Fruit fly (Drosophila melanogaster) whole organism, adult: ENCODE results near the gene Cyp303a1.

Source experiments
- CG11617 ChIP-seq: fragments of 200-800 bp; sonication (Bioruptor generic); optimal IDR thresholded peaks from 2 replicates; lab custom pipeline; 2017; ENCODE audit warnings: mild to moderate bottlenecking, missing biosample characterization, missing genetic modification reagents, missing genetic modification characterization
- CG12768 ChIP-seq: fragments of 200-800 bp; sonication (Bioruptor generic); optimal IDR thresholded peaks from 2 replicates; lab custom pipeline; 2017; ENCODE audit warnings: missing biosample characterization, missing genetic modification characterization, mild to moderate bottlenecking, moderate library complexity, missing genetic modification reagents
- CG14711 ChIP-seq: fragments of 200-800 bp; sonication (Bioruptor generic); optimal IDR thresholded peaks from 2 replicates; lab custom pipeline; 2018; ENCODE audit warnings: missing biosample characterization, mild to moderate bottlenecking, missing genetic modification characterization, moderate library complexity
- CG1620 ChIP-seq: fragments of 200-800 bp; sonication (Bioruptor generic); optimal IDR thresholded peaks from 2 replicates; lab custom pipeline; 2016; ENCODE audit warnings: missing biosample characterization, missing genetic modification characterization
- CG33017 ChIP-seq: fragments of 200-800 bp; sonication (Bioruptor generic); optimal IDR thresholded peaks from 2 replicates; lab custom pipeline; 2018; ENCODE audit warnings: missing biosample characterization, mild to moderate bottlenecking, missing genetic modification characterization, moderate library complexity
- CG5204 ChIP-seq: fragments of 200-800 bp; sonication (Bioruptor generic); optimal IDR thresholded peaks from 2 replicates; lab custom pipeline; 2016; ENCODE audit warnings: missing biosample characterization, missing genetic modification characterization
- CG7101 ChIP-seq: fragments of 200-800 bp; sonication (Bioruptor generic); optimal IDR thresholded peaks from 2 replicates; lab custom pipeline; 2018; ENCODE audit warnings: missing biosample characterization, mild to moderate bottlenecking, missing genetic modification characterization, moderate library complexity
- Clk ChIP-seq: fragments of 200-800 bp; sonication (Bioruptor generic); optimal IDR thresholded peaks from 2 replicates; lab custom pipeline; 2017; ENCODE audit warnings: missing biosample characterization, missing genetic modification characterization
- Crg-1 ChIP-seq: fragments of 200-800 bp; sonication (Bioruptor generic); optimal IDR thresholded peaks from 2 replicates; lab custom pipeline; 2016; ENCODE audit warnings: missing biosample characterization, missing genetic modification characterization
- Hr96 ChIP-seq: fragments of 200-800 bp; sonication (Bioruptor generic); optimal IDR thresholded peaks from 2 replicates; lab custom pipeline; 2016; ENCODE audit warnings: missing biosample characterization, missing genetic modification characterization
- Mnt ChIP-seq: fragments of 200-800 bp; sonication (Bioruptor generic); optimal IDR thresholded peaks from 2 replicates; lab custom pipeline; 2016; ENCODE audit warnings: missing biosample characterization, mild to moderate bottlenecking, missing genetic modification characterization
- bab1 ChIP-seq: fragments of 200-800 bp; sonication (Bioruptor generic); optimal IDR thresholded peaks from 3 replicates; lab custom pipeline; 2019; ENCODE audit warnings: missing biosample characterization, mild to moderate bottlenecking, missing genetic modification characterization, moderate library complexity
- cic ChIP-seq: fragments of 200-800 bp; sonication (Bioruptor generic); optimal IDR thresholded peaks from 2 replicates; lab custom pipeline; 2017; ENCODE audit warnings: missing biosample characterization, mild to moderate bottlenecking, missing genetic modification characterization, moderate library complexity
- cnc ChIP-seq, 2 experiments: fragments of >200 bp; optimal IDR thresholded peaks; 2 replicates each; lab custom pipeline; 2017
- kay ChIP-seq: fragments of 200-800 bp; sonication (Bioruptor generic); peaks from one replicate; lab custom pipeline; 2016; ENCODE audit warnings: missing biosample characterization, missing genetic modification characterization, borderline replicate concordance
- ovo ChIP-seq: fragments of 200-800 bp; sonication (Bioruptor generic); optimal IDR thresholded peaks from 2 replicates; lab custom pipeline; 2016; ENCODE audit warnings: missing biosample characterization, missing genetic modification characterization
- pad ChIP-seq: fragments of 200-800 bp; sonication (Bioruptor generic); optimal IDR thresholded peaks from 3 replicates; lab custom pipeline; 2017; ENCODE audit warnings: missing biosample characterization, missing genetic modification characterization, mild to moderate bottlenecking, moderate library complexity, missing genetic modification reagents
- tj ChIP-seq: fragments of 200-800 bp; sonication (Bioruptor generic); optimal IDR thresholded peaks from 3 replicates; lab custom pipeline; 2017; ENCODE audit warnings: missing biosample characterization, mild to moderate bottlenecking, missing genetic modification characterization, moderate library complexity
- toe ChIP-seq: fragments of 200-800 bp; sonication (Bioruptor generic); optimal IDR thresholded peaks from 2 replicates; lab custom pipeline; 2016; ENCODE audit warnings: missing biosample characterization, missing genetic modification characterization

Gene Cyp303a1

dm6 chr2L:16326892-16327291, 32.9 kb downstream of the Cyp303a1 start, which contains the start of gene CG4278:
Gene CG4278, plus strand, starts transcription at chr2L:16327069.
- TF ChIP-seq toe (GFP tag; lab: Kevin White, UChicago), result no peak
- TF ChIP-seq cic, result no peak
- no peak for TF ChIP-seq CG5204
- TF ChIP-seq ovo, result no peak
- TF ChIP-seq Crg-1 (GFP tag; lab: Kevin White, UChicago), result no peak

dm6 chr2L:16329102-16329520, 35.1 kb downstream of the Cyp303a1 start, which contains the start of gene mRpL4:
Gene mRpL4, minus strand, starts transcription at chr2L:16329132.
- TF ChIP-seq Clk (GFP tag; lab: Kevin White, UChicago) (no peak), CG14711 (tag; lab: Kevin White, UChicago) (peak; percentile 23), CG7101 (peak; percentile 1), Crg-1 (GFP tag; lab: Kevin White, UChicago) (no peak), Mnt (GFP tag; lab: Kevin White, UChicago) (peak; percentile 53), kay (GFP tag; lab: Kevin White, UChicago) (peak; percentile 80), pad (GFP tag; lab: Kevin White, UChicago) (peak; percentile 13), toe (GFP tag; lab: Kevin White, UChicago) (peak; percentile 60), bab1 (peak; percentile 26), CG1620 (GFP tag; lab: Kevin White, UChicago) (peak; percentile 28), cnc (optimal IDR thresholded peaks at IDR 0.05; lab: Kevin White, UChicago) (no peak)

- TF ChIP-seq Crg-1 (GFP tag; lab: Kevin White, UChicago) (no peak), CG5204 (no peak), kay (GFP tag; lab: Kevin White, UChicago) (no peak), Mnt (GFP tag; lab: Kevin White, UChicago) (no peak), CG33017 (tag; lab: Kevin White, UChicago) (no peak), CG14711 (tag; lab: Kevin White, UChicago) (no peak), CG7101 (no peak), CG12768 (GFP tag; lab: Kevin White, UChicago) (no peak), ovo (no peak), CG11617 (GFP tag; lab: Kevin White, UChicago) (no peak), toe (GFP tag; lab: Kevin White, UChicago) (no peak), cnc (optimal IDR thresholded peaks at IDR 0.05; lab: Kevin White, UChicago) (no peak)
These were observed 35.6 kb downstream of the Cyp303a1 start, which contains the start of gene CG4440 for dm6 chr2L:16329625-16330024. Gene CG4440, plus strand, starts transcription at chr2L:16329925.

dm6 chr2L:16337785-16338184, 43.8 kb downstream of the Cyp303a1 start, which contains the start of gene CG31817:
Gene CG31817, minus strand, starts transcription at chr2L:16337885.
- TF ChIP-seq bab1 (no peak), cic (no peak), CG1620 (GFP tag; lab: Kevin White, UChicago) (no peak), Hr96 (GFP tag; lab: Kevin White, UChicago) (no peak)

- TF ChIP-seq kay (GFP tag; lab: Kevin White, UChicago), result no peak
- no peak for TF ChIP-seq Hr96 (GFP tag; lab: Kevin White, UChicago)
- no peak for TF ChIP-seq Crg-1 (GFP tag; lab: Kevin White, UChicago)
- TF ChIP-seq CG33017 (tag; lab: Kevin White, UChicago), result no peak
- no peak for TF ChIP-seq bab1
- TF ChIP-seq tj, result no peak
- no peak for TF ChIP-seq CG14711 (tag; lab: Kevin White, UChicago)
- no peak for TF ChIP-seq cnc (optimal IDR thresholded peaks at IDR 0.05; lab: Kevin White, UChicago)
- no peak for TF ChIP-seq CG5204
- TF ChIP-seq Clk (GFP tag; lab: Kevin White, UChicago), result no peak
- TF ChIP-seq CG7101, result no peak
These were observed 46.3 kb downstream of the Cyp303a1 start, which contains the start of gene CG42266 for dm6 chr2L:16340268-16340667. Gene CG42266, minus strand, starts transcription at chr2L:16340368.

- TF ChIP-seq Mnt (GFP tag; lab: Kevin White, UChicago), result no peak
- no peak for TF ChIP-seq tj
- no peak for TF ChIP-seq Crg-1 (GFP tag; lab: Kevin White, UChicago)
- TF ChIP-seq CG7101, result no peak
These were observed 48.2 kb downstream of the Cyp303a1 start, which contains the start of gene CG44405 for dm6 chr2L:16342224-16342623. Gene CG44405, minus strand, starts transcription at chr2L:16342324.
